Worm (Caenorhabditis elegans) whole organism, L3 larva: ENCODE data around the gene K09C4.10.

Experiments
- R02D3.7 ChIP-seq: fragments of 150-350 bp; optimal IDR thresholded peaks from 2 replicates; lab custom pipeline; 2014; ENCODE audit warnings: missing biosample characterization, missing genetic modification characterization
- elt-2 ChIP-seq: sonication (generic microtip); optimal IDR thresholded peaks from 2 replicates; lab custom pipeline; 2016; ENCODE audit warnings: missing genetic modification reagents, mild to moderate bottlenecking, missing genetic modification characterization, missing compliant biosample characterization
- fkh-10 ChIP-seq: sonication (generic microtip); optimal IDR thresholded peaks from 2 replicates; lab custom pipeline; 2017; ENCODE audit warnings: missing biosample characterization, missing genetic modification reagents, missing genetic modification characterization
- fkh-2 ChIP-seq: fragments of 150-350 bp; optimal IDR thresholded peaks from 2 replicates; lab custom pipeline; 2014; ENCODE audit warnings: missing biosample characterization, missing genetic modification reagents, missing genetic modification characterization
- fos-1 ChIP-seq: fragments of 150-350 bp; optimal IDR thresholded peaks from 2 replicates; lab custom pipeline; 2014; ENCODE audit warnings: missing biosample characterization, missing genetic modification characterization
- lin-39 ChIP-seq: fragments of 150-350 bp; optimal IDR thresholded peaks from 2 replicates; lab custom pipeline; 2018; ENCODE audit warnings: missing biosample characterization, missing genetic modification reagents, missing genetic modification characterization
- mdl-1 ChIP-seq: fragments of 150-350 bp; optimal IDR thresholded peaks from 2 replicates; lab custom pipeline; 2014; ENCODE audit warnings: missing biosample characterization, missing genetic modification characterization
- nhr-25 ChIP-seq: sonication (generic microtip); optimal IDR thresholded peaks from 2 replicates; lab custom pipeline; 2017; ENCODE audit warnings: missing biosample characterization, missing genetic modification characterization
- nhr-67 ChIP-seq: fragments of 150-350 bp; optimal IDR thresholded peaks from 2 replicates; lab custom pipeline; 2014; ENCODE audit warnings: missing biosample characterization, missing genetic modification characterization
- nhr-76 ChIP-seq: fragments of 150-350 bp; sonication (generic microtip); optimal IDR thresholded peaks from 5 replicates; lab custom pipeline; 2014; ENCODE audit warnings: missing biosample characterization, missing genetic modification characterization
- nhr-77 ChIP-seq: fragments of 150-350 bp; optimal IDR thresholded peaks from 2 replicates; lab custom pipeline; 2014; ENCODE audit warnings: missing biosample characterization, missing genetic modification characterization
- skn-1 ChIP-seq: fragments of 150-350 bp; optimal IDR thresholded peaks from 2 replicates; lab custom pipeline; 2014; ENCODE audit warnings: missing biosample characterization, missing genetic modification characterization
- tbx-2 ChIP-seq: sonication (generic microtip); optimal IDR thresholded peaks from 2 replicates; lab custom pipeline; 2016; ENCODE audit warnings: mild to moderate bottlenecking, missing genetic modification characterization, missing compliant biosample characterization
- unc-62 ChIP-seq: fragments of 150-350 bp; sonication (generic microtip); optimal IDR thresholded peaks from 4 replicates; lab custom pipeline; 2014; ENCODE audit warnings: missing biosample characterization, missing genetic modification reagents, missing genetic modification characterization

ce11 chrX:3296182-3296581 lies 16.2 kb upstream of the K09C4.10 start, which contains the start of gene K09C4.2:
- TF ChIP-seq nhr-76 (tag; lab: Kevin White, UChicago) (no peak), skn-1 (no peak), nhr-67 (tag; lab: Kevin White, UChicago) (no peak), lin-39 (tag; lab: Kevin White, UChicago) (no peak), fkh-10 (no peak), tbx-2 (tag; lab: Kevin White, UChicago) (no peak), fos-1 (tag; lab: Kevin White, UChicago) (no peak), nhr-77 (no peak), R02D3.7 (tag; lab: Kevin White, UChicago) (no peak), fkh-2 (no peak), mdl-1 (tag; lab: Kevin White, UChicago) (no peak), nhr-25 (tag; lab: Kevin White, UChicago) (no peak), elt-2 (tag; lab: Kevin White, UChicago) (no peak), unc-62 (GFP tag; lab: Kevin White, UChicago) (no peak)
